Fruit fly (Drosophila melanogaster) whole organism, adult: ENCODE data around the gene CG12983.
A peak's percentile ranks its signal among the peaks of the same experiment; 100 is the strongest.

Source experiments
- CG11617 ChIP-seq: fragments of 200-800 bp; sonication (Bioruptor generic); optimal IDR thresholded peaks from 2 replicates; lab custom pipeline; 2017; ENCODE audit warnings: mild to moderate bottlenecking, missing biosample characterization, missing genetic modification reagents, missing genetic modification characterization
- CG12768 ChIP-seq: fragments of 200-800 bp; sonication (Bioruptor generic); optimal IDR thresholded peaks from 2 replicates; lab custom pipeline; 2017; ENCODE audit warnings: missing biosample characterization, missing genetic modification characterization, mild to moderate bottlenecking, moderate library complexity, missing genetic modification reagents
- CG14711 ChIP-seq: fragments of 200-800 bp; sonication (Bioruptor generic); optimal IDR thresholded peaks from 2 replicates; lab custom pipeline; 2018; ENCODE audit warnings: missing biosample characterization, mild to moderate bottlenecking, missing genetic modification characterization, moderate library complexity
- CG1620 ChIP-seq: fragments of 200-800 bp; sonication (Bioruptor generic); optimal IDR thresholded peaks from 2 replicates; lab custom pipeline; 2016; ENCODE audit warnings: missing biosample characterization, missing genetic modification characterization
- CG33017 ChIP-seq: fragments of 200-800 bp; sonication (Bioruptor generic); optimal IDR thresholded peaks from 2 replicates; lab custom pipeline; 2018; ENCODE audit warnings: missing biosample characterization, mild to moderate bottlenecking, missing genetic modification characterization, moderate library complexity
- CG5204 ChIP-seq: fragments of 200-800 bp; sonication (Bioruptor generic); optimal IDR thresholded peaks from 2 replicates; lab custom pipeline; 2016; ENCODE audit warnings: missing biosample characterization, missing genetic modification characterization
- CG7045 ChIP-seq: fragments of 200-800 bp; sonication (Bioruptor generic); optimal IDR thresholded peaks from 2 replicates; lab custom pipeline; 2017; ENCODE audit warnings: missing biosample characterization, mild to moderate bottlenecking, missing genetic modification characterization
- CG7101 ChIP-seq: fragments of 200-800 bp; sonication (Bioruptor generic); optimal IDR thresholded peaks from 2 replicates; lab custom pipeline; 2018; ENCODE audit warnings: missing biosample characterization, mild to moderate bottlenecking, missing genetic modification characterization, moderate library complexity
- Clk ChIP-seq: fragments of 200-800 bp; sonication (Bioruptor generic); optimal IDR thresholded peaks from 2 replicates; lab custom pipeline; 2017; ENCODE audit warnings: missing biosample characterization, missing genetic modification characterization
- Crg-1 ChIP-seq: fragments of 200-800 bp; sonication (Bioruptor generic); optimal IDR thresholded peaks from 2 replicates; lab custom pipeline; 2016; ENCODE audit warnings: missing biosample characterization, missing genetic modification characterization
- Hr96 ChIP-seq: fragments of 200-800 bp; sonication (Bioruptor generic); optimal IDR thresholded peaks from 2 replicates; lab custom pipeline; 2016; ENCODE audit warnings: missing biosample characterization, missing genetic modification characterization
- Mnt ChIP-seq: fragments of 200-800 bp; sonication (Bioruptor generic); optimal IDR thresholded peaks from 2 replicates; lab custom pipeline; 2016; ENCODE audit warnings: missing biosample characterization, mild to moderate bottlenecking, missing genetic modification characterization
- bab1 ChIP-seq: fragments of 200-800 bp; sonication (Bioruptor generic); optimal IDR thresholded peaks from 3 replicates; lab custom pipeline; 2019; ENCODE audit warnings: missing biosample characterization, mild to moderate bottlenecking, missing genetic modification characterization, moderate library complexity
- cic ChIP-seq: fragments of 200-800 bp; sonication (Bioruptor generic); optimal IDR thresholded peaks from 2 replicates; lab custom pipeline; 2017; ENCODE audit warnings: missing biosample characterization, mild to moderate bottlenecking, missing genetic modification characterization, moderate library complexity
- cnc ChIP-seq, 2 experiments: fragments of >200 bp; optimal IDR thresholded peaks; 2 replicates each; lab custom pipeline; 2017
- kay ChIP-seq: fragments of 200-800 bp; sonication (Bioruptor generic); peaks from one replicate; lab custom pipeline; 2016; ENCODE audit warnings: missing biosample characterization, missing genetic modification characterization, borderline replicate concordance
- ovo ChIP-seq: fragments of 200-800 bp; sonication (Bioruptor generic); optimal IDR thresholded peaks from 2 replicates; lab custom pipeline; 2016; ENCODE audit warnings: missing biosample characterization, missing genetic modification characterization
- pad ChIP-seq: fragments of 200-800 bp; sonication (Bioruptor generic); optimal IDR thresholded peaks from 3 replicates; lab custom pipeline; 2017; ENCODE audit warnings: missing biosample characterization, missing genetic modification characterization, mild to moderate bottlenecking, moderate library complexity, missing genetic modification reagents
- tj ChIP-seq: fragments of 200-800 bp; sonication (Bioruptor generic); optimal IDR thresholded peaks from 3 replicates; lab custom pipeline; 2017; ENCODE audit warnings: missing biosample characterization, mild to moderate bottlenecking, missing genetic modification characterization, moderate library complexity
- toe ChIP-seq: fragments of 200-800 bp; sonication (Bioruptor generic); optimal IDR thresholded peaks from 2 replicates; lab custom pipeline; 2016; ENCODE audit warnings: missing biosample characterization, missing genetic modification characterization

The CG12983 gene

DNA sequence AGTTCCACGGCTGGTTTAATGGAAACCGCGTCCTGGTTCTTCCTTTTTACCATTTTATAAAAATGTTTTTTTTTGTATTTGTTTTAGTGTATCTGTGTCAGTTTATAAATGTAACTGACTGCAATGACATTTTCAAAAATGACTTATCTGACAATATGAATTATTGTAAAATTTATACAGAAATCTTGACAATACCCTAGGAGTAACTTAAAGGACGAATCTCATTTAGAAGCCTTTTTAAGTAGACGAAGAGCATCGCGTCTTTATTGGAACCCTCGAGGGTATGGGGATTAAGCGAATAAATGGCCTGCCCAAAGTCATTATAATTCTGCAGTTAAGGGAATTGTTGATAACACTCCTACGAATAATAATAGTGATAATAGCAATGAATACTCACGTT is at the start of gene CG12983:
CG12983 (minus strand) TSS at position 101 of the 400 bp plus-strand sequence.
- TF ChIP-seq CG14711 (no peak), Mnt (GFP tag; lab: Kevin White, UChicago) (no peak), CG1620 (GFP tag; lab: Kevin White, UChicago) (no peak), Crg-1 (GFP tag; lab: Kevin White, UChicago) (no peak), CG12768 (GFP tag; lab: Kevin White, UChicago) (no peak), CG7101 (tag; lab: Kevin White, UChicago) (no peak), cic (GFP tag; lab: Kevin White, UChicago) (no peak), Hr96 (GFP tag; lab: Kevin White, UChicago) (no peak), CG11617 (GFP tag; lab: Kevin White, UChicago) (no peak)

DNA sequence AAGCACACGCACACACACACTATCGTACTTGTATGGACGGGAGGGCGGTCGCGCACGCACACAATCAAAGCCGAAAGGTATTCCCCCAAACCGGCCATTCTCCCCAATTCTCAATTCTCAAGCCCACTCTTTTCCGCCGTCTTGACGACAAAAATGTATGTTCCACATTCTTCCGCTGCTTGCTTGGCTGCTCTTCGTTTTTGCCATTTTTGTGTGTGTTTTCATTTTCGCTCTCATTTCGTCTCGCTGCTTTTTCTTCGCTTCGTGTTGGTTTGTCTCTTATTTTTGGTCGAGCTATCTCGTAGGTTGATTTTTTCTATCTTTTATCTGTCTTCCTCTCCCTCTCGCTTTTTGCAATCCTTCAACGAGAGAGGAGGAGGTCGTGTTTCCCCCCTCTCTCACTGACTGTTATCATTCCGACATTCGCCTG is 48.0 kb upstream of the CG12983 start:
- TF ChIP-seq Hr96 (GFP tag; lab: Kevin White, UChicago) (no peak), CG14711 (no peak), CG7045 (GFP tag; lab: Kevin White, UChicago) (no peak), cnc (optimal IDR thresholded peaks at IDR 0.05; lab: Kevin White, UChicago) (no peak), Mnt (GFP tag; lab: Kevin White, UChicago) (no peak), ovo (GFP tag; lab: Kevin White, UChicago) (no peak), CG11617 (GFP tag; lab: Kevin White, UChicago) (no peak), pad (peak; percentile 4), tj (GFP tag; lab: Kevin White, UChicago) (no peak)

DNA sequence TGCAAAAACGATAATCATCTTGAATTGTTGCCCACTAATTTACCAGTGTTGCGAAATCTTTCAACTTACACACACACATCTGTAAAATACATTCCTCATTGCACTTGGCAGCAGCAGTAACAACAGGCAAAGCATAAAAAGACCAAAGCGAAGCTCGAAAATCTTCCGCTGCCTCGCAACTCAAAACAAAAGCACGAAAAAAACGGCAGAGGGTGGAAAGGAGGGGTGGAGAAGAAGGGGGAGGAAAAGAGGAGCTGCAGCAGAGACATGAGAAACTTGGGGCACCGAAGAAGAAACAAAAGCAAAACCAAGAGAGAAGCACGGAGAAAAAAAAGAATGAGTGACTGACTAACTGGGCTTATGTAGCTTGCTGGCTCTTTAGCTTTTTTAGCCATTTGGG is 46.9 kb upstream of the CG12983 start:
- TF ChIP-seq cic (GFP tag; lab: Kevin White, UChicago): no peak
- no peak for TF ChIP-seq pad
- no peak for TF ChIP-seq cnc (optimal IDR thresholded peaks at IDR 0.05; lab: Kevin White, UChicago)
- TF ChIP-seq tj (GFP tag; lab: Kevin White, UChicago): no peak
- TF ChIP-seq Crg-1 (GFP tag; lab: Kevin White, UChicago): no peak
- TF ChIP-seq toe (GFP tag; lab: Kevin White, UChicago): no peak
- no peak for TF ChIP-seq CG7101 (tag; lab: Kevin White, UChicago)
- no peak for TF ChIP-seq bab1
- no peak for TF ChIP-seq CG14711
- no peak for TF ChIP-seq CG33017 (tag; lab: Kevin White, UChicago)

- TF ChIP-seq Clk (no peak), cic (GFP tag; lab: Kevin White, UChicago) (peak; percentile 52), bab1 (no peak), CG1620 (GFP tag; lab: Kevin White, UChicago) (no peak), kay (GFP tag; lab: Kevin White, UChicago) (peak; percentile 97)
Measured at dm6 chr3L:21011689-21012088, 45.1 kb upstream of the CG12983 start.

- no peak for TF ChIP-seq Hr96 (GFP tag; lab: Kevin White, UChicago)
- TF ChIP-seq CG14711: peak; percentile 32
- TF ChIP-seq tj (GFP tag; lab: Kevin White, UChicago): peak; percentile 31
- TF ChIP-seq pad: peak; percentile 30
- peak; percentile 0 for TF ChIP-seq cic (GFP tag; lab: Kevin White, UChicago)
- TF ChIP-seq CG7045 (GFP tag; lab: Kevin White, UChicago): peak; percentile 10
- TF ChIP-seq Crg-1 (GFP tag; lab: Kevin White, UChicago): peak; percentile 13
- no peak for TF ChIP-seq CG11617 (GFP tag; lab: Kevin White, UChicago)
- TF ChIP-seq CG1620 (GFP tag; lab: Kevin White, UChicago): no peak
Measured at dm6 chr3L:21010846-21011607, 44.5 kb upstream of the CG12983 start.

dm6 chr3L:21009405-21010120 is 43.0 kb upstream of the CG12983 start:
- TF ChIP-seq cic (GFP tag; lab: Kevin White, UChicago) (no peak), CG1620 (GFP tag; lab: Kevin White, UChicago) (no peak), ovo (GFP tag; lab: Kevin White, UChicago) (no peak), cnc (optimal IDR thresholded peaks at IDR 0.05; lab: Kevin White, UChicago) (no peak), toe (GFP tag; lab: Kevin White, UChicago) (no peak), CG33017 (tag; lab: Kevin White, UChicago) (no peak), CG14711 (peak; percentile 16), tj (GFP tag; lab: Kevin White, UChicago) (peak; percentile 69)

dm6 chr3L:21008899-21009298 is 42.3 kb upstream of the CG12983 start:
- TF ChIP-seq CG7045 (GFP tag; lab: Kevin White, UChicago): no peak
- no peak for TF ChIP-seq Crg-1 (GFP tag; lab: Kevin White, UChicago)
- peak; percentile 50 for TF ChIP-seq cic (GFP tag; lab: Kevin White, UChicago)
- no peak for TF ChIP-seq bab1
- peak; percentile 7 for TF ChIP-seq ovo (GFP tag; lab: Kevin White, UChicago)
- TF ChIP-seq kay (GFP tag; lab: Kevin White, UChicago): no peak
- TF ChIP-seq toe (GFP tag; lab: Kevin White, UChicago): no peak
- TF ChIP-seq CG11617 (GFP tag; lab: Kevin White, UChicago): no peak
- no peak for TF ChIP-seq CG14711
- peak; percentile 95 for TF ChIP-seq Mnt (GFP tag; lab: Kevin White, UChicago)
- TF ChIP-seq CG12768 (GFP tag; lab: Kevin White, UChicago): no peak
- peak; percentile 9 for TF ChIP-seq CG33017 (tag; lab: Kevin White, UChicago)
- TF ChIP-seq tj (GFP tag; lab: Kevin White, UChicago): peak; percentile 85
- TF ChIP-seq pad: no peak
- peak in 1 of 2 experiments; percentile 53 for TF ChIP-seq cnc (optimal IDR thresholded peaks at IDR 0.05; lab: Kevin White, UChicago)
- TF ChIP-seq Clk: no peak
- TF ChIP-seq CG1620 (GFP tag; lab: Kevin White, UChicago): no peak
- no peak for TF ChIP-seq CG5204 (GFP tag; lab: Kevin White, UChicago)
- no peak for TF ChIP-seq CG7101 (tag; lab: Kevin White, UChicago)
- TF ChIP-seq Hr96 (GFP tag; lab: Kevin White, UChicago): no peak
